Fruit fly (Drosophila melanogaster): ENCODE data around the gene Acp76A.

The Acp76A gene

dm6 chr3L:19056857-19057324 is 5.1 kb upstream of the Acp76A start:
- peak; percentile 59 for TF ChIP-seq CG14655 (GFP tag; optimal IDR thresholded peaks at IDR 0.05)
- TF ChIP-seq Pif1B (GFP tag; optimal IDR thresholded peaks at IDR 0.05): peak; percentile 12
- TF ChIP-seq CG9948 (tag; optimal IDR thresholded peaks at IDR 0.05): peak; percentile 33
- no peak; the same call in 1 of the 2 replicates for TF ChIP-seq CG32121 (GFP tag; IDR thresholded peaks at IDR 0.05)
- peak; percentile 58 for TF ChIP-seq CG15710 (tag; optimal IDR thresholded peaks at IDR 0.05)
- no peak for TF ChIP-seq EcR (GFP tag; optimal IDR thresholded peaks at IDR 0.05)
- TF ChIP-seq CG17806 (tag; optimal IDR thresholded peaks at IDR 0.05): peak; percentile 54

dm6 chr3L:19055064-19055463 is 3.2 kb upstream of the Acp76A start:
- TF ChIP-seq CG4496 (GFP tag; IDR thresholded peaks at IDR 0.05) (no peak), gl (tag; optimal IDR thresholded peaks at IDR 0.05) (no peak), Ets98B (GFP tag; IDR thresholded peaks at IDR 0.05) (peak; percentile 25; the same call in 1 of the 2 replicates), CG8159 (tag; optimal IDR thresholded peaks at IDR 0.05) (peak; percentile 72), Pif1A (GFP tag; optimal IDR thresholded peaks at IDR 0.05) (peak; percentile 37), fd96Ca (GFP tag; IDR thresholded peaks at IDR 0.05) (no peak), CG17806 (tag; optimal IDR thresholded peaks at IDR 0.05) (peak; percentile 71), CG9948 (tag; optimal IDR thresholded peaks at IDR 0.05) (peak; percentile 49), CG34367 (tag; optimal IDR thresholded peaks at IDR 0.05) (peak; percentile 51), CG13204 (GFP tag; optimal IDR thresholded peaks at IDR 0.05) (no peak), CG15710 (tag; optimal IDR thresholded peaks at IDR 0.05) (peak; percentile 69), CG8301 (tag; optimal IDR thresholded peaks at IDR 0.05) (peak; percentile 48), D1 (tag; optimal IDR thresholded peaks at IDR 0.05) (peak; percentile 46), Pif1B (GFP tag; optimal IDR thresholded peaks at IDR 0.05) (peak; percentile 39), Snoo (tag; optimal IDR thresholded peaks at IDR 0.05) (peak; percentile 31), CG14655 (GFP tag; optimal IDR thresholded peaks at IDR 0.05) (peak; percentile 64), CG32121 (GFP tag; IDR thresholded peaks at IDR 0.05) (no peak; the same call in 1 of the 2 replicates), CG12605 (GFP tag; IDR thresholded peaks at IDR 0.05) (0 out of 2 replicates have a peak, but pooled peaks have one; percentile 30)

dm6 chr3L:19054266-19054665 is 2.4 kb upstream of the Acp76A start:
- TF ChIP-seq CG4496 (GFP tag; IDR thresholded peaks at IDR 0.05) (no peak), fd96Ca (GFP tag; IDR thresholded peaks at IDR 0.05) (no peak), CG13204 (GFP tag; optimal IDR thresholded peaks at IDR 0.05) (peak; percentile 51)

dm6 chr3L:19053339-19053818 is 1.6 kb upstream of the Acp76A start, which contains the start of gene CG43407:
CG43407 (minus strand) TSS chr3L:19053389.
- TF ChIP-seq CG17806 (tag; optimal IDR thresholded peaks at IDR 0.05): peak; percentile 26
- TF ChIP-seq CG12605 (GFP tag; IDR thresholded peaks at IDR 0.05): no peak
- TF ChIP-seq CG14655 (GFP tag; optimal IDR thresholded peaks at IDR 0.05): peak; percentile 28
- peak; percentile 57 for TF ChIP-seq CG15710 (tag; optimal IDR thresholded peaks at IDR 0.05)
- peak; percentile 67 for TF ChIP-seq CG8159 (tag; optimal IDR thresholded peaks at IDR 0.05)

- no peak for TF ChIP-seq CG4496 (GFP tag; IDR thresholded peaks at IDR 0.05)
- no peak for TF ChIP-seq CG14655 (GFP tag; optimal IDR thresholded peaks at IDR 0.05)
- TF ChIP-seq CG9948 (tag; optimal IDR thresholded peaks at IDR 0.05): no peak
- no peak for TF ChIP-seq CG8159 (tag; optimal IDR thresholded peaks at IDR 0.05)
- no peak for TF ChIP-seq D1 (tag; optimal IDR thresholded peaks at IDR 0.05)
- TF ChIP-seq Pif1B (GFP tag; optimal IDR thresholded peaks at IDR 0.05): no peak
- TF ChIP-seq EcR (GFP tag; optimal IDR thresholded peaks at IDR 0.05): peak; percentile 9
- peak; percentile 60 for TF ChIP-seq CG13204 (GFP tag; optimal IDR thresholded peaks at IDR 0.05)
- no peak for TF ChIP-seq Pif1A (GFP tag; optimal IDR thresholded peaks at IDR 0.05)
- no peak for TF ChIP-seq CG10348 (GFP tag; IDR thresholded peaks at IDR 0.05)
- TF ChIP-seq gl (tag; optimal IDR thresholded peaks at IDR 0.05): no peak
- no peak for TF ChIP-seq rn (GFP tag; IDR thresholded peaks at IDR 0.05)
- TF ChIP-seq CG12605 (GFP tag; IDR thresholded peaks at IDR 0.05): no peak
- TF ChIP-seq CG32121 (GFP tag; IDR thresholded peaks at IDR 0.05): no peak
- no peak for TF ChIP-seq CG17806 (tag; optimal IDR thresholded peaks at IDR 0.05)
- no peak for TF ChIP-seq CG15710 (tag; optimal IDR thresholded peaks at IDR 0.05)
- TF ChIP-seq fd96Ca (GFP tag; IDR thresholded peaks at IDR 0.05): no peak
- TF ChIP-seq Snoo (tag; optimal IDR thresholded peaks at IDR 0.05): no peak
Observed at dm6 chr3L:19049669-19050510, 1.9 kb downstream of the Acp76A start.

- TF ChIP-seq rn (GFP tag; IDR thresholded peaks at IDR 0.05) (no peak), CG8159 (tag; optimal IDR thresholded peaks at IDR 0.05) (no peak), CG10348 (GFP tag; IDR thresholded peaks at IDR 0.05) (no peak), CG14655 (GFP tag; optimal IDR thresholded peaks at IDR 0.05) (no peak)
Observed at dm6 chr3L:19048761-19049160, 3.1 kb downstream of the Acp76A start.

All from whole organism, pupa.